Worm (Caenorhabditis elegans) whole organism, L3 larva: ENCODE data around the gene R07E5.7.
"Not testable (repeated sequence)": the region's sequence is repeated elsewhere in the genome, so short reads cannot be mapped to it uniquely, and the experiment has no call there.

Source experiments
- R02D3.7 ChIP-seq: fragments of 150-350 bp; optimal IDR thresholded peaks from 2 replicates; lab custom pipeline; 2014; ENCODE audit warnings: missing biosample characterization, missing genetic modification characterization
- ama-1 ChIP-seq: fragments of 150-350 bp; optimal IDR thresholded peaks from 2 replicates; lab custom pipeline; 2018
- daf-12 ChIP-seq: fragments of 150-350 bp; optimal IDR thresholded peaks from 2 replicates; lab custom pipeline; 2014; ENCODE audit warnings: missing biosample characterization, missing genetic modification reagents, missing genetic modification characterization
- hmg-11 ChIP-seq: sonication (generic microtip); optimal IDR thresholded peaks from 2 replicates; lab custom pipeline; 2016; ENCODE audit warnings: missing genetic modification characterization, missing compliant biosample characterization
- lsy-12 ChIP-seq: sonication (generic microtip); optimal IDR thresholded peaks from 2 replicates; lab custom pipeline; 2016; ENCODE audit warnings: mild to moderate bottlenecking, missing genetic modification characterization, missing compliant biosample characterization
- nhr-11 ChIP-seq: fragments of 150-350 bp; optimal IDR thresholded peaks from 2 replicates; lab custom pipeline; 2014; ENCODE audit warnings: missing biosample characterization, missing genetic modification characterization
- nhr-12 ChIP-seq: fragments of 150-350 bp; optimal IDR thresholded peaks from 2 replicates; lab custom pipeline; 2014; ENCODE audit warnings: missing biosample characterization, missing genetic modification characterization
- nhr-237 ChIP-seq: fragments of 150-350 bp; optimal IDR thresholded peaks from 2 replicates; lab custom pipeline; 2014; ENCODE audit warnings: missing biosample characterization, missing genetic modification characterization
- nhr-25 ChIP-seq: sonication (generic microtip); optimal IDR thresholded peaks from 2 replicates; lab custom pipeline; 2017; ENCODE audit warnings: missing biosample characterization, missing genetic modification characterization
- tbx-2 ChIP-seq: sonication (generic microtip); optimal IDR thresholded peaks from 2 replicates; lab custom pipeline; 2016; ENCODE audit warnings: mild to moderate bottlenecking, missing genetic modification characterization, missing compliant biosample characterization
- unc-39 ChIP-seq: sonication (generic microtip); optimal IDR thresholded peaks from 4 replicates; lab custom pipeline; 2017; ENCODE audit warnings: missing biosample characterization, missing genetic modification characterization
- ztf-11 ChIP-seq: fragments of 150-350 bp; optimal IDR thresholded peaks from 2 replicates; lab custom pipeline; 2014; ENCODE audit warnings: missing biosample characterization, missing genetic modification characterization
- ztf-4 ChIP-seq: fragments of 150-350 bp; optimal IDR thresholded peaks from 2 replicates; lab custom pipeline; 2014; ENCODE audit warnings: missing biosample characterization, missing genetic modification characterization

- peak; percentile 22 for TF ChIP-seq nhr-25
- TF ChIP-seq daf-12 (tag; lab: Kevin White, UChicago); unc-39; nhr-11; ama-1 (lab: Kevin White, UChicago); nhr-12 (tag; lab: Kevin White, UChicago); ztf-4; ztf-11 (tag; lab: Kevin White, UChicago); nhr-237 (tag; lab: Kevin White, UChicago); R02D3.7 (tag; lab: Kevin White, UChicago): not testable (repeated sequence)
- TF ChIP-seq hmg-11 (tag; lab: Kevin White, UChicago) = peak; percentile 43
- TF ChIP-seq tbx-2 (tag; lab: Kevin White, UChicago) = peak; percentile 9
- TF ChIP-seq lsy-12 = peak; percentile 63
These were observed 4.9 kb downstream of the R07E5.7 start for ce11 chrIII:4414041-4414440.
